Fruit fly (Drosophila melanogaster): Measurements from ENCODE around the gene CG5895.

- TF ChIP-seq EcR (GFP tag; optimal IDR thresholded peaks at IDR 0.05) (peak; percentile 93), CG8159 (tag; optimal IDR thresholded peaks at IDR 0.05) (no peak), D1 (tag; optimal IDR thresholded peaks at IDR 0.05) (no peak), CG12605 (GFP tag; IDR thresholded peaks at IDR 0.05) (no peak), CG9948 (tag; optimal IDR thresholded peaks at IDR 0.05) (no peak)
Observed at dm6 chr3L:16047105-16047504, 11.8 kb downstream of the CG5895 start.

All from whole organism, pupa.